Worm (Caenorhabditis elegans) whole organism, L4/young adult: ENCODE data around the gene Y75B12B.10.
A peak's percentile ranks its signal among the peaks of the same experiment; 100 is the strongest.
"Not testable (repeated sequence)": the region's sequence is repeated elsewhere in the genome, so short reads cannot be mapped to it uniquely, and the experiment has no call there.

Experiments
- W03F9.2 ChIP-seq: fragments of 150-350 bp; optimal IDR thresholded peaks from 2 replicates; lab custom pipeline; 2014; ENCODE audit warnings: missing biosample characterization, missing genetic modification characterization
- dao-5 ChIP-seq: sonication (generic microtip); optimal IDR thresholded peaks from 2 replicates; lab custom pipeline; 2016; ENCODE audit warnings: missing genotype, missing genetic modification characterization, moderate library complexity, missing compliant biosample characterization
- him-1 ChIP-seq: sonication (generic microtip); optimal IDR thresholded peaks from 2 replicates; lab custom pipeline; 2016; ENCODE audit warnings: missing genotype, missing genetic modification reagents, missing genetic modification characterization, missing compliant biosample characterization

Gene Y75B12B.10

DNA sequence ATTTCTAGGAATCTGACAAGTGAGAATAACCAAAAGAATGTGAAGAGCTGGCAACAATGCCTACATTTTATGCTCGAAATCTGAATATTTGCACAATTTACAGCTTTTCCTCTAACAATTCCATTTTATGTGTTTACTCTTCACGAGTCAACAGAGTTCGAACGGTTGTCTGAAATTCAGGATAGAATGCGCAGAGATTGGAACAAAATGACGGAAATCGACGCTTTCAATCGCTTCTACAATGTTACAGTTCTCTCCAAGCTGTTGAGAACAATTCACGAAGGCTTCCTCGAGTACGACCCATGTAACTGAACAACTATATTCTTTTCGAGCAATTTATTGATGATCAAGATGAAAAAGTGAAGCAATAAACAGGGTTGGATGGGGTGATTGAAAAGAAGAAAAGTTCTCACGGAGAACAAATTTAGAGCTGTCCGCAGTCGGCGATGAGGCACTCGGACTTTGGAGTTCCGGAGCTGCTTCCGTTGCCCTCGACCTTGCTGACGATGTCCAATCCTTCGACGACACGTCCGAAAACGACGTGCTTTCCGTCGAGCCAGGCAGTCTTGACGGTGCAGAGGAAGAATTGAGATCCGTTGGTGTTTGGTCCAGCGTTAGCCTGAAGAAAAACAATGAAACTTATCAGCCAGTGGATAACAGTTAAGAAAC lies 13.5 kb upstream of the Y75B12B.10 start, which contains the start of gene Y75B12B.3:
Gene Y75B12B.3, minus strand, starts transcription at position 21 of the 669 bp plus-strand sequence.
- TF ChIP-seq W03F9.2 (no peak), dao-5 (tag; lab: Kevin White, UChicago) (no peak), him-1 (tag; lab: Kevin White, UChicago) (no peak)

DNA sequence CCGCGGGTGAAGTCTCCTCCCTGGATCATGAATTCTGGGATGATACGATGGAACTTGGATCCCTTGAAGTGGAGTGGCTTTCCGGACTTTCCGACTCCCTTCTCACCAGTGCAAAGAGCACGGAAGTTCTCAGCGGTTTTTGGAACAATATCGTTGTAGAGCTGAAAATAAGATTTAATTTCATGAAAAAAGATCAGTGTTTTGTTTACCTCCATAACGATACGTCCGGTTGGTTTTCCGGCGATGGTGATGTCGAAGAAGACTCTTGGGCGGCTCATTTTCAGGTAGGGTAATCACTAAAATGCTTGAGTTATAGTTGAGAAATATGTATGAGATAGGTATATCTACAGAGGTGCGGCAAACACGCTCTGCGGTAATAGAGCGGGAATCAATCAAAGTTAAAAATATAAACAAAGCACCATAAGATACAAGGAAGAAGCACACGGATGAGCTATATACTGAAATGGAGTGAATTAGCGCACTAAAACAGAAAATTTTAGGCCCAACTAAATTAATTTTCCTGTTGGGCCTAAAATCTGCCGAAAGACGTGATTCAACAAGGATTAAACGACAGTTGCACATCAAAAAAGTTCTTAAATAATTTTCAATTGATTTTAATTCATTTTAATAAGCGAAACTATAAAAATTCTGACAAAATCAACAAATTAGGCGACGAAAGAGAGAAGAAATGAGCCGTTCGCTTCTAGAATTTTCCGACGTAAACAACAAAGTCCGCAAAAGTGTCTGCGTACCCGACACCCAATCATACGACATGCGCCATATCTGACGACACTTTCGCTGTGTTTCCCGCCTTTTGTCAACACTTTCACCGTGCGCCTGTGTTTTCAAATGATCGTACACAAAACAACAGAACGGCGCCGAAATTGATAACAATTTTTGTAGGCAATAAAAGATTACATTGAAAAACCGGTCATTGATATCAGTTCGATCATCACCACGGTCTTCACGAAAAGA lies 12.5 kb upstream of the Y75B12B.10 start, which contains the start of the genes cyn-7 and bath-36:
Gene cyn-7, minus strand, starts transcription at position 296 of the 975 bp plus-strand sequence.
Gene bath-36, plus strand, starts transcription at position 806 of the 975 bp plus-strand sequence.
- TF ChIP-seq W03F9.2 (peak; percentile 51), him-1 (tag; lab: Kevin White, UChicago) (no peak)

ce11 chrV:15189567-15189966 lies 10.3 kb upstream of the Y75B12B.10 start, which contains the start of gene cyn-3:
TSS of gene cyn-3 (plus strand) at chrV:15189927.
- TF ChIP-seq him-1 (tag; lab: Kevin White, UChicago): no peak
- peak; percentile 92 for TF ChIP-seq W03F9.2

DNA sequence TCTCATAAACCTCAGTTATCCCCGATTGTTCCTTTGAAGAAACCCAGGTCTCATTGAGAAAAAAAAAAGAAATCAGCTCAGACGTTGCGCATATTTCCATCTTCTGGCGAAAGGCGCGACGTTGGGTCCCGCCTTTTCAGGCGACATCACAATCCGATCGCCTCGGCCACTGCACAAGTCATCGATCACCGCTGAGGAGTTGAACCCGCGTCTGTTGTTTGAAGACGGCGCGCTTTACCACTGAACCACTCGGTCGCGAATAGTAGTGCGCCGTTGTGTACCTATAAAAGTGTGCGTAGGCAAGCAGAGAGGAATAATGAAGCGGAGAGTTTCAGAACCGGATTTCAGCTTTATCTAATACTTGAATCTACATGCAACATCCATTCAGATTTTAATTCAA lies 9.0 kb upstream of the Y75B12B.10 start, which contains the start of gene Y75B12B.11:
Gene Y75B12B.11, plus strand, starts transcription at position 394 of the 400 bp plus-strand sequence.
- TF ChIP-seq W03F9.2 (peak; percentile 43), him-1 (tag; lab: Kevin White, UChicago) (no peak), dao-5 (tag; lab: Kevin White, UChicago) (peak; percentile 95)

DNA sequence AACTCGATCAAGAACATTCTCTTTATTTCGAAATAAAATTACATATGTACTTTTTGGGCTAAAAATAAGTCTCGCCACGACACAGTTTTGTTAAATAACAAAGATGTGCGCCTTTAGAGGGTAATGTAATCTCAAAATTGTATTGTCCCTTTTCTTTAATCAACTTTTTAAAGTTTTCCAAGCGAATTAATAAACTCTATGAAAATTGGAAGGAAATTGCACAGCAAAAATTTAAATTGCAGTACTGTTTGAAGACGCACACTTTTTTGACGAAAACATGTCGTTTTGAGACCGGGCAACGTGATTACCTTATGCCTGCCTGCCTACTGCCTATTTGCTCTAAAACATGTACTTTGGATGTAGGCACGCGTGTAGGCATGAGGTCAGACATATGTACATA lies 7.9 kb upstream of the Y75B12B.10 start:
- no peak for TF ChIP-seq dao-5 (tag; lab: Kevin White, UChicago)
- no peak for TF ChIP-seq W03F9.2
- no peak for TF ChIP-seq him-1 (tag; lab: Kevin White, UChicago)

- TF ChIP-seq W03F9.2: no peak
Observed at ce11 chrV:15192377-15192776, 7.5 kb upstream of the Y75B12B.10 start, which contains the start of gene plc-2. TSS of gene plc-2 (plus strand) at chrV:15192572.

DNA sequence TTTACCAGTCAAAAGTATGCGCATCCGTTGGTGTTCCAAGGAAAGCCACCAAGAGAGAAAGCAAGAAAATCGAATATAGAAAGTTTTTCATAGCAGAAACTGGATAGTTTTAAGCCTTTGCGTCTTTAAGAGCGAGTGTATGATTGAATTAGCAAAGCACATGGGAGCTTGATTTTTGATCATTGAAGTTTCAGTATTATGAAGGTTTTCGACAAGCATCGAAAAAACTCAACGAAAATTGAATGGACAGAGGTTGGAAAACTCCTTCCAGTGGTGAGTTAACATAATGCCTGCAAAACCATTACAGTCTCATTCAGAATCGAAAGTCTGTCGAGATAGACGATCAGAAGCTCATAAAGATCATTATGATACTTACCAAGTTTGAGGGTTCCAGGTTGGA lies 6.0 kb upstream of the Y75B12B.10 start, which contains the start of gene Y75B12B.13:
Gene Y75B12B.13, minus strand, starts transcription at position 101 of the 400 bp plus-strand sequence.
- no peak for TF ChIP-seq W03F9.2
- no peak for TF ChIP-seq dao-5 (tag; lab: Kevin White, UChicago)
- TF ChIP-seq him-1 (tag; lab: Kevin White, UChicago): no peak

DNA sequence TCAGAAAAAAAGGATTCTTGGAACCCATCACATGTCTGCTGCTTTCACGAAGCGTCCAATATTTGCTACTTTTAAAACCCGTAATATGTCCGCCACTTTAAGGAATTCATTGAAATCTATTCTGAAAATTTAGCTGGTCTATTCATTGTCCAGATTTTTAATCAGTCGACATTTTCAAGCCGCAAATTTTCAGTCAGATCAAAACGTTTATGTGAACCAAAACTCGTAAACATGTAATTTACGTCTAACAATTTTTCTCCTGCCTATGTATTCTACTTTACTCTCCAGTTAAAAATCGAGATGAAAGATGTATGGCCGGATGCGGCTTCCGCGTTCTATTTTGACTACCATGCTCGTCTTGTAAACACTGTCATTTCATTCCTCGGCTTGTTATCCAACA lies 1.9 kb upstream of the Y75B12B.10 start, which contains the start of gene srw-1:
Gene srw-1, plus strand, starts transcription at position 301 of the 400 bp plus-strand sequence.
- TF ChIP-seq dao-5 (tag; lab: Kevin White, UChicago) (no peak), him-1 (tag; lab: Kevin White, UChicago) (no peak), W03F9.2 (no peak)

- TF ChIP-seq dao-5 (tag; lab: Kevin White, UChicago); him-1 (tag; lab: Kevin White, UChicago); W03F9.2: not testable (repeated sequence)
Observed at ce11 chrV:15207681-15208080, 7.8 kb downstream of the Y75B12B.10 start, which contains the start of gene C41G6.12. TSS of gene C41G6.12 (minus strand) at chrV:15207781.

DNA sequence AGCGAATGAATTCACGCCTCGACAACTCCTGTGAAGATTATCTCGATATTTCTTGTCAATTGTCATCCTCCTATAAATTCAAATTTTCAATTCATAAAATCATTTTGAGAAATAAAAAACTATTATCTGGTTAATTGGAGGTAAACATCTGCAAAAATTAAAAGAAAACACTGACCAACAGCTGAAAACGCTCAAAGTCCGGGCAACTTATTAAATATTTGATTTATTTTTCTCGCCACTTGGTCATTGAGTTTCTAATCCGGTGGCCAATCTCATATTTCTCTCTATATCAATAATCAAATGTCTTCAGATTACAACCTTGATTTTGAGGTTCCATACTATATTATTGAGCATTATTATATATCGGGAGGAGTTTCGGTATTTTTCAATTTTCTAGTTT lies 12.0 kb downstream of the Y75B12B.10 start, which contains the start of gene sri-24:
Gene sri-24, plus strand, starts transcription at position 301 of the 400 bp plus-strand sequence.
- TF ChIP-seq him-1 (tag; lab: Kevin White, UChicago); dao-5 (tag; lab: Kevin White, UChicago); W03F9.2: not testable (repeated sequence)

- not testable (repeated sequence) for TF ChIP-seq W03F9.2; dao-5 (tag; lab: Kevin White, UChicago); him-1 (tag; lab: Kevin White, UChicago)
Observed at ce11 chrV:15215175-15215574, 15.3 kb downstream of the Y75B12B.10 start, which contains the start of gene sri-26. TSS of gene sri-26 (plus strand) at chrV:15215475.

DNA sequence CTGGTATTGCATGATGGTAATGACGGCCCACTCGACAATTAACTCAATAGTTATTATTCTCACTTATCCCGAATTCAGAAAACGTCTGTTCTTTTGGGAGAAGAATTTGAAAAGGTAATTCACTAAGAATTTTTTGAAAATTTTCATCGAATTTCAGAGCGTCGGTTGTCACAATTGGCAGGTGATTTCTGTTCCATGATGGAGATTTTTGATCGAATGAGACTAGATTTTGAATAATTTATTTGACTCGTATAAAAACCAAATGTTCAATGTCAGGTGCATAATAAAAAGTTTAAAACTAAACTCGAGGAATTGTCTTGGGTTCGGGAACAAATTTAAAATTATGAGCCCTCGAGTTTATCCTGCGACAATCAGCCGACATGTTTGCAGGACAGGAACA lies 16.8 kb downstream of the Y75B12B.10 start, which contains the start of gene sri-25:
Gene sri-25, plus strand, starts transcription at position 301 of the 400 bp plus-strand sequence.
- no peak for TF ChIP-seq him-1 (tag; lab: Kevin White, UChicago)
- TF ChIP-seq dao-5 (tag; lab: Kevin White, UChicago): no peak
- no peak for TF ChIP-seq W03F9.2

ce11 chrV:15221330-15221729 lies 21.5 kb downstream of the Y75B12B.10 start, which contains the start of gene irld-25:
TSS of gene irld-25 (plus strand) at chrV:15221630.
- TF ChIP-seq dao-5 (tag; lab: Kevin White, UChicago): no peak
- no peak for TF ChIP-seq him-1 (tag; lab: Kevin White, UChicago)
- TF ChIP-seq W03F9.2: no peak
